Fruit fly (Drosophila melanogaster): ENCODE measurements around the gene CG11927.

The CG11927 gene

DNA sequence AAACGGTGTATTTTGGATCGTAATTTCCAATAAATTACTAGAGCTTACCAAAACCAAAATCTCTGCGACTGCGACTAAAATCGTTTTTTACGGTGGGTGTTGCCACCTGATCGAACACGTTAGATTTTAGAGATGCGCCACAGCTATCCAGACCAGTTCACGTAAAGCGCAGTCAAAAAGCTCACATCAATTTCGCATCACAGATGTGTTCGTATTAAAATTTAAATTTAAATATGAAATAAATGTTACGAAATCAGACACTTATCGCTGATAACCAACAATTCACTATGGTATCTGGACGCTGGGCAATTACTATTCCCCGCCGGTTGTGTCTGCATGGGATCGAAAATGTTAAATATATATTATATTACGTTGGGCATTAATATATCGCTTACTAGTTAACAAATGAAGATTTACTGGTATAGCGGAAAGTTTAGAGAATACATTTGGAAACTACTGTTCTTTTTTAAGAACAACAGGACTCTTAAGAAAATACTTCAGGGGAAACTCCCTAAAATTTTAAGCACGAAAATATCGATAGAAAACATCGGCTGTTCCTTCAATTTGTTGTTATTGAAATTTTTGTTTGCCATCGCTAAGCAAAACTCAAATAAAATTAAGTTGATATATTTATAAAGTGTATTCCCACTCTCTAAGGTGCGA, at the start of gene CG11927, which contains the start of gene mxt:
CG11927 (plus strand) TSS at position 576 of the 663 bp plus-strand sequence.
mxt (minus strand) TSS at position 105 of the 663 bp plus-strand sequence.
- TF ChIP-seq CG17801 (GFP tag; optimal IDR thresholded peaks at IDR 0.05; ENCODE audit: partially characterized antibody): no peak

dm6 chr2L:4798894-4799293, 48.7 kb upstream of the CG11927 start:
- no peak for TF ChIP-seq CG17801 (GFP tag; optimal IDR thresholded peaks at IDR 0.05; ENCODE audit: partially characterized antibody)

dm6 chr2L:4800033-4800432, 47.5 kb upstream of the CG11927 start:
- TF ChIP-seq CG17801 (GFP tag; optimal IDR thresholded peaks at IDR 0.05; ENCODE audit: partially characterized antibody): no peak

- TF ChIP-seq CG17801 (GFP tag; optimal IDR thresholded peaks at IDR 0.05; ENCODE audit: partially characterized antibody): no peak
Observed at dm6 chr2L:4801705-4802216, 45.8 kb upstream of the CG11927 start, which contains the start of gene slf. Gene slf (minus strand): TSS chr2L:4801923.

DNA sequence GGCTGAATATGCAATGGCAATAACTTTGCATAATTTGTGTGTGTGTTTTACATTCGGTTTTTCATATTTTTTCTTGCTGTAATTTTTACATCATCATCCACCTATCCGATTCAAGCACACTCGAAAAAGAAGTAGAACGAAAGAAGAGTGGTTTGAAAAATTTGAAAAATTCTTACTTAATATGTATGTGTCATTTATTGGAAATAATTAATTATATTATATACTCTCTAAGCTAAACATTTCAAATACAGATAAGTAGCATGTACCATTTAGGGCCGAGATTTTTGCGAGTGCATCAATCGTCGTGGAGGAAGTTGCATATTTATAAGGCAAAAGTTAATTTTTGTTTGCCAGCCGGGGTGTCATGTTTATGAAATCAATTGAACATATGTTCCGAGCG, 41.5 kb upstream of the CG11927 start:
- TF ChIP-seq CG17801 (GFP tag; optimal IDR thresholded peaks at IDR 0.05; ENCODE audit: partially characterized antibody): no peak

DNA sequence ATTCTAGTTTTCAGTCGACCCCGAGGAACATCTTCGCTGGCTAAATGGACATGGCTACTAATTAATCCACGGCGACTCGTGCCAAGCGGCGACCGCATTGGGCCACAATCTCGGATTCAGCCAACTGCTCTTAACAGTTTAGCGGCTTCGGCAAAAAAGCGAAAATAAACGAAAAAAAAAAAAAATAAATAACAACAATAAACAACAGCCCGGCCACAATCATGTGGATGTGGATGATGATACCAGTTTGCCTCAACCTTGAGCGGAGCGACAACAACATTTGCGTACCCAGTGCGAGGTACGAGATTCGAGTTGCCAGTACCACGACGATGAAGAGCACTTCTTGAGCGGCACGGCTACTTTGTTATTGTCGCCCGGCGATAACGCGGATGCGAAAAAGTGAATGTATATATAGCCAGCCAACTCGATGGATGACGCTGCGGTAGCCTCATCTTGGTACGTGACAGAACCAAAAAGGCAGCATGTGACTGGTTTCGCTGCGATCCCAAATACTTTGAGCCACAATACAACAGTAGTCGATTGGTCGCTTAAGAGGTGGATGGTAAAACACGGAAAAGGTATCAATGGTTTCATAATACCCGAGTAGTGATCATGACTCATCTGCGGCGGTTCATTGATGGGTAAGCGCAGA, 39.5 kb upstream of the CG11927 start:
- TF ChIP-seq CG17801 (GFP tag; optimal IDR thresholded peaks at IDR 0.05; ENCODE audit: partially characterized antibody): no peak

dm6 chr2L:4810044-4810609, 37.4 kb upstream of the CG11927 start:
- TF ChIP-seq CG17801 (GFP tag; optimal IDR thresholded peaks at IDR 0.05; ENCODE audit: partially characterized antibody): peak; percentile 62

DNA sequence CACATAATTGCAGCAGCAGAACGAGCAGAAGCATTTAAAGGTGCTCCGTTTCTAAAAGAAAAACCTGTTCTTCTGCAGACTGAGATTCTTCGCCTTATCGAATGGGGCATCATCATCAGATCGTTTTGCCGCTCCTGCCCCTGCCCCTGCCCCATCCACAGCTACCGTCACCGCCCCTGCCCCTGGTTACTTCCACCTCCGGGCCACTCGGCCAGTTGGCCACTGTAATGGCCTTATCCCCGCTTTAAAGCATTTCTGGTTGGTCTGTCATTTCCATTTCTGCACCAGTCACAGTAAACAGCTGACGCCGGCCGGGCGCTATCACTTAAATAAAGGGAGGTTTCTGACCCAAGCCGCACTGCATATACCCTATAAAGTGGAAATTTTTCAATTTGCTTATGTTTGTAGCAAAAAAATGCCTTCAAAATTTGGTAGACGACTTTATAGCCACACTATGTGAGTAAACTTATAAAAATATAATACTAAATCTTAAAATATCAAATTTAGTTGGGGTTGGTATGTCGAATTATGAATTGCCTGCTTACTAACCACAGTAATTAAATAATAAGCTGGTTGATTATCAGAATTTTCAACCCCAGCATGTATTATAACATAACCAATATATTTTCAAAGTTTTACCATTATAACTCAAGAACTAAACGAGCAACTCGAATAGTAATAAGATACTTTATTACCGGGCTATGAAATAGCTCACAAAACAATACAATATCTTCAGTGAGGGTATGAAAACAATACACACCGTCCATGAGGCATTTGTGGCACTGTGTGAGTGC, 36.7 kb upstream of the CG11927 start:
- no peak for TF ChIP-seq CG17801 (GFP tag; optimal IDR thresholded peaks at IDR 0.05; ENCODE audit: partially characterized antibody)

dm6 chr2L:4811491-4812058, 36.0 kb upstream of the CG11927 start:
- TF ChIP-seq CG17801 (GFP tag; optimal IDR thresholded peaks at IDR 0.05; ENCODE audit: partially characterized antibody): no peak

DNA sequence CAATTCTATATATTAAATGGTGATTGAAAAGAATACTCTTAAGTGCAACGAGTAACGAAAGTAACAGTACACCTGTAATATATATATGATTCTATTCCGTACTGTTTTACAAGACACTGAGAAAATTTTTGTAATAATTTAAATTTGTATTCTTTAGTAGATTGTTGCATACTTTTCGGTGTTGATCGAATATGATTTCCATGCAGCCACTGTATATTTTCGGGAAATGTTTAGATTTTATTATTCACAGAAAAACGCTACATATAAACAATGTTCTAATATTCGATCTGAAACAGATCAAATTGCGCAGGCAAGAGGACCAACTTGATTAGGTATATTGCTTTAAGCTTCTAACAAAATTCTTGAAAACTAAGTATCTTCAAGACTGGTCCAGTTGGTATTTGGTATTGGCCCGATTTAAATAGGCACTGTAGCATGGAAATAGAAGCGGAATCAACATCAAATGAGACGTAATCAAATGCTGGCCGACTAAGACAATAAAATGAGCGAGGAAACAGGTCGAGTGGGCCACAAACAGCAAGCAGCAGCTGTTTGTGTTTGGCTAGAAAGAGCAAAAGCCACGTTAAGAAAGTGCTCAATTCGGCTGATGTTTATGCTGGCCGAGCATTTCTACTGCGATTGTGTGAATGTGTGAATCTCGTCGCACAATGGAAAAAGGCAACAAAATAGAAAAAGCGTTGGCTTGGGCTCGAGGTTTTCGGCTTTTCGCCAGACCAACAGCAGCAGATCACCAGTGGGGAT, 35.1 kb upstream of the CG11927 start, which contains the start of gene CG15629:
CG15629 (plus strand) TSS at position 749 of the 762 bp plus-strand sequence.
- no peak for TF ChIP-seq CG17801 (GFP tag; optimal IDR thresholded peaks at IDR 0.05; ENCODE audit: partially characterized antibody)

DNA sequence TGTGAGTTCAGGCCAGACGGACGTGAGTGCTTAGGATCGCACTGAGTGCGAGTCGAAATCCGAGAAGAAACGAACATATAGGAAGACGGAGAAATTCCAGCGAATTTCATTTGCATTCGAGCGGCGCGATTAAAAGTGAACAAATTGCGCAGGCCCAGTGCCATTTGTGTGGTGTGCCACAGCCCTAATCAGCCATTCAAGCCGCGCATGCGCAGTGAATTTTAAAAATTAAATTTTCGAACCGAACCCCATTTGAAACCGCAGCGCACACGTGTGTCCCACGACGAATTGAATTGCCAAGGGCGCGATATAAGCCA, 34.6 kb upstream of the CG11927 start:
- TF ChIP-seq CG17801 (GFP tag; optimal IDR thresholded peaks at IDR 0.05; ENCODE audit: partially characterized antibody): no peak

DNA sequence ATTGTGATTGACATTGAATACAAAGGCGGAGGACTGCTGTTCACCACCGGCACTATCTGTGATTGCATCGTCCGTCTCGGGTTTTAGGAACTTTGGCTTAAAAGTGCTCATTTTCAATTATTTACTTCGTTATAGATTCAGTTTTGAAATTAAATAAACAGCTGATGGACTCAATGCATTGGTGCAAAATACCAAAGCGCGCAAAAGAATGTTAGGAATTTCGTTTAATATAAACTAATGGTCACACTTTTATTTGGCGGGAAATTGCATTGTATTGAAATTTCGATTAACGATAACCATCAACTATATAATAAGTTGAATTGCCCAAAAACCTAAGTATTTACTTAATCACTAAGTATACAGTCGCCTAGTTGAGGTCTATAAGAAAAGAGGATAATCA, 29.5 kb upstream of the CG11927 start, which contains the start of gene CG3225:
CG3225 (minus strand) TSS at position 190 of the 400 bp plus-strand sequence.
- no peak for TF ChIP-seq CG17801 (GFP tag; optimal IDR thresholded peaks at IDR 0.05; ENCODE audit: partially characterized antibody)

DNA sequence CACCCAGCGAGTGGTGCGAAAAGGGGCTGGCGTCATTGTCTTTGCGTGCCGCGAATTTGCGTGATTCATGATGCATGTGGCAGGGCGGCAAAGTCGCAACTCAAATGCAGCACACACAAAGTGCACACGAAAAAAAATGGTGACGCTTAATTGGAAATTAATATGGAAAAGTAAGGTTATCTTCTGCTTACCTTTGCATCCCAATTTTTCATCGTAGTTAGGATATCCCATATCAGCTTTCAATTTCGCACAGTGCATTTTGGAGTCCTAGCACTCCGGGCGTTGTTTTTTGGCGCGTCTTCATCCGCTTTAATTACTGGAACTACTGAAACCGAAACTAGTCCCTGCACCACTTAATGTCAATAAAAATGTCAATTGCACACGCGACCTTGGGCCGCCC, 27.6 kb upstream of the CG11927 start:
- TF ChIP-seq CG17801 (GFP tag; optimal IDR thresholded peaks at IDR 0.05; ENCODE audit: partially characterized antibody): no peak
